Worm (Caenorhabditis elegans) whole organism, L3 larva: ENCODE data around the gene C45G9.2.

ENCODE experiments used
- R02D3.7 ChIP-seq: fragments of 150-350 bp; optimal IDR thresholded peaks from 2 replicates; lab custom pipeline; 2014; ENCODE audit warnings: missing biosample characterization, missing genetic modification characterization
- ZK546.5 ChIP-seq: sonication (generic microtip); optimal IDR thresholded peaks from 2 replicates; lab custom pipeline; 2017; ENCODE audit warnings: missing biosample characterization, missing genetic modification characterization
- aly-2 ChIP-seq: fragments of 150-350 bp; optimal IDR thresholded peaks from 2 replicates; lab custom pipeline; 2014; ENCODE audit warnings: missing biosample characterization, missing genetic modification characterization
- ama-1 ChIP-seq: fragments of 150-350 bp; optimal IDR thresholded peaks from 2 replicates; lab custom pipeline; 2018
- ceh-16 ChIP-seq: sonication (generic microtip); optimal IDR thresholded peaks from 2 replicates; lab custom pipeline; 2017; ENCODE audit warnings: missing biosample characterization, missing genetic modification characterization
- ceh-28 ChIP-seq: fragments of 150-350 bp; optimal IDR thresholded peaks from 2 replicates; lab custom pipeline; 2014; ENCODE audit warnings: missing biosample characterization, missing genetic modification reagents, missing genetic modification characterization
- ceh-82 ChIP-seq: fragments of 150-350 bp; optimal IDR thresholded peaks from 2 replicates; lab custom pipeline; 2014; ENCODE audit warnings: missing biosample characterization, missing genetic modification characterization
- ceh-9 ChIP-seq: sonication (generic microtip); optimal IDR thresholded peaks from 2 replicates; lab custom pipeline; 2018; ENCODE audit warnings: missing biosample characterization, missing genetic modification characterization
- daf-12 ChIP-seq: fragments of 150-350 bp; optimal IDR thresholded peaks from 2 replicates; lab custom pipeline; 2014; ENCODE audit warnings: missing biosample characterization, missing genetic modification reagents, missing genetic modification characterization
- egl-27 ChIP-seq: sonication (generic microtip); optimal IDR thresholded peaks from 4 replicates; lab custom pipeline; 2017; ENCODE audit warnings: missing biosample characterization, missing genetic modification reagents, missing genetic modification characterization
- egl-5 ChIP-seq: fragments of 150-350 bp; optimal IDR thresholded peaks from 2 replicates; lab custom pipeline; 2017; ENCODE audit warnings: missing biosample characterization, missing genetic modification reagents, missing genetic modification characterization, inconsistent platforms
- elt-1 ChIP-seq: fragments of 150-350 bp; optimal IDR thresholded peaks from 2 replicates; lab custom pipeline; 2014; ENCODE audit warnings: missing biosample characterization, missing genetic modification characterization
- elt-2 ChIP-seq: sonication (generic microtip); optimal IDR thresholded peaks from 2 replicates; lab custom pipeline; 2016; ENCODE audit warnings: missing genetic modification reagents, mild to moderate bottlenecking, missing genetic modification characterization, missing compliant biosample characterization
- elt-3 ChIP-seq, 3 experiments: fragments of 150-350 bp in 1 of 3; sonication (generic microtip) in 2 of 3; optimal IDR thresholded peaks; 2 replicates in 2 of 3; 4 replicates in 1 of 3; lab custom pipeline; 2014 to 2017; ENCODE audit warnings: missing biosample characterization in 3 of 3, missing genetic modification characterization in 3 of 3
- eor-1 ChIP-seq, 2 experiments: fragments of 150-350 bp; optimal IDR thresholded peaks; 2 replicates each; lab custom pipeline; 2014 to 2018; ENCODE audit warnings: missing biosample characterization in 2 of 2, missing genetic modification characterization in 2 of 2
- fkh-10 ChIP-seq: sonication (generic microtip); optimal IDR thresholded peaks from 2 replicates; lab custom pipeline; 2017; ENCODE audit warnings: missing biosample characterization, missing genetic modification reagents, missing genetic modification characterization
- fkh-2 ChIP-seq: fragments of 150-350 bp; optimal IDR thresholded peaks from 2 replicates; lab custom pipeline; 2014; ENCODE audit warnings: missing biosample characterization, missing genetic modification reagents, missing genetic modification characterization
- fos-1 ChIP-seq: fragments of 150-350 bp; optimal IDR thresholded peaks from 2 replicates; lab custom pipeline; 2014; ENCODE audit warnings: missing biosample characterization, missing genetic modification characterization
- hmg-11 ChIP-seq: sonication (generic microtip); optimal IDR thresholded peaks from 2 replicates; lab custom pipeline; 2016; ENCODE audit warnings: missing genetic modification characterization, missing compliant biosample characterization
- jun-1 ChIP-seq: fragments of 150-350 bp; optimal IDR thresholded peaks from 2 replicates; lab custom pipeline; 2014; ENCODE audit warnings: missing biosample characterization, missing genetic modification reagents, missing genetic modification characterization
- lin-15B ChIP-seq: fragments of 150-350 bp; optimal IDR thresholded peaks from 2 replicates; lab custom pipeline; 2014; ENCODE audit warnings: missing biosample characterization, missing genetic modification characterization
- lin-39 ChIP-seq: fragments of 150-350 bp; optimal IDR thresholded peaks from 2 replicates; lab custom pipeline; 2018; ENCODE audit warnings: missing biosample characterization, missing genetic modification reagents, missing genetic modification characterization
- mml-1 ChIP-seq: fragments of 150-350 bp; sonication (generic microtip); optimal IDR thresholded peaks from 3 replicates; lab custom pipeline; 2014; ENCODE audit warnings: missing biosample characterization, missing genetic modification characterization
- nfya-1 ChIP-seq: sonication (generic microtip); optimal IDR thresholded peaks from 2 replicates; lab custom pipeline; 2017; ENCODE audit warnings: missing genetic modification characterization, mild to moderate bottlenecking, missing compliant biosample characterization, antibody characterized with exemption, moderate library complexity; ENCODE audit not compliant: insufficient read depth
- nhr-11 ChIP-seq: fragments of 150-350 bp; optimal IDR thresholded peaks from 2 replicates; lab custom pipeline; 2014; ENCODE audit warnings: missing biosample characterization, missing genetic modification characterization
- nhr-12 ChIP-seq: fragments of 150-350 bp; optimal IDR thresholded peaks from 2 replicates; lab custom pipeline; 2014; ENCODE audit warnings: missing biosample characterization, missing genetic modification characterization
- nhr-23 ChIP-seq: fragments of 150-350 bp; optimal IDR thresholded peaks from 2 replicates; lab custom pipeline; 2014; ENCODE audit warnings: missing biosample characterization, missing genetic modification reagents, missing genetic modification characterization
- nhr-237 ChIP-seq: fragments of 150-350 bp; optimal IDR thresholded peaks from 2 replicates; lab custom pipeline; 2014; ENCODE audit warnings: missing biosample characterization, missing genetic modification characterization
- nhr-25 ChIP-seq: sonication (generic microtip); optimal IDR thresholded peaks from 2 replicates; lab custom pipeline; 2017; ENCODE audit warnings: missing biosample characterization, missing genetic modification characterization
- nhr-28 ChIP-seq: fragments of 150-350 bp; optimal IDR thresholded peaks from 2 replicates; lab custom pipeline; 2014; ENCODE audit warnings: missing biosample characterization, missing genetic modification characterization
- nhr-43 ChIP-seq: sonication (generic microtip); optimal IDR thresholded peaks from 2 replicates; lab custom pipeline; 2016; ENCODE audit warnings: mild to moderate bottlenecking, missing genetic modification characterization, missing compliant biosample characterization; ENCODE audit not compliant: poor library complexity, severe bottlenecking
- nhr-67 ChIP-seq: fragments of 150-350 bp; optimal IDR thresholded peaks from 2 replicates; lab custom pipeline; 2014; ENCODE audit warnings: missing biosample characterization, missing genetic modification characterization
- nhr-76 ChIP-seq: fragments of 150-350 bp; sonication (generic microtip); optimal IDR thresholded peaks from 5 replicates; lab custom pipeline; 2014; ENCODE audit warnings: missing biosample characterization, missing genetic modification characterization
- nhr-77 ChIP-seq: fragments of 150-350 bp; optimal IDR thresholded peaks from 2 replicates; lab custom pipeline; 2014; ENCODE audit warnings: missing biosample characterization, missing genetic modification characterization
- pha-4 ChIP-seq: fragments of 150-350 bp; optimal IDR thresholded peaks from 2 replicates; lab custom pipeline; 2014; ENCODE audit warnings: missing biosample characterization, missing genetic modification reagents, missing genetic modification characterization
- pqm-1 ChIP-seq: fragments of 150-350 bp; optimal IDR thresholded peaks from 2 replicates; lab custom pipeline; 2017; ENCODE audit warnings: missing biosample characterization, missing genetic modification characterization, inconsistent platforms
- sea-2 ChIP-seq: fragments of 150-350 bp; sonication (generic microtip); optimal IDR thresholded peaks from 4 replicates; lab custom pipeline; 2014; ENCODE audit warnings: missing biosample characterization, missing genetic modification reagents, missing genetic modification characterization
- snpc-4 ChIP-seq: fragments of 150-350 bp; optimal IDR thresholded peaks from 2 replicates; lab custom pipeline; 2014; ENCODE audit warnings: missing biosample characterization, missing genetic modification characterization
- tbx-2 ChIP-seq: sonication (generic microtip); optimal IDR thresholded peaks from 2 replicates; lab custom pipeline; 2016; ENCODE audit warnings: mild to moderate bottlenecking, missing genetic modification characterization, missing compliant biosample characterization
- unc-39 ChIP-seq: sonication (generic microtip); optimal IDR thresholded peaks from 4 replicates; lab custom pipeline; 2017; ENCODE audit warnings: missing biosample characterization, missing genetic modification characterization
- unc-62 ChIP-seq: fragments of 150-350 bp; sonication (generic microtip); optimal IDR thresholded peaks from 4 replicates; lab custom pipeline; 2014; ENCODE audit warnings: missing biosample characterization, missing genetic modification reagents, missing genetic modification characterization
- zag-1 ChIP-seq: fragments of 150-350 bp; optimal IDR thresholded peaks from 2 replicates; lab custom pipeline; 2014; ENCODE audit warnings: missing biosample characterization, missing genetic modification characterization
- ztf-11 ChIP-seq: fragments of 150-350 bp; optimal IDR thresholded peaks from 2 replicates; lab custom pipeline; 2014; ENCODE audit warnings: missing biosample characterization, missing genetic modification characterization
- ztf-4 ChIP-seq: fragments of 150-350 bp; optimal IDR thresholded peaks from 2 replicates; lab custom pipeline; 2014; ENCODE audit warnings: missing biosample characterization, missing genetic modification characterization

Gene C45G9.2

ce11 chrIII:5074398-5074797 lies 5.5 kb downstream of the C45G9.2 start, which contains the start of gene ttbk-6:
Gene ttbk-6, plus strand, starts transcription at chrIII:5074698.
- TF ChIP-seq R02D3.7 (tag; lab: Kevin White, UChicago) (no peak), sea-2 (no peak)

- no peak for TF ChIP-seq eor-1 (tag; optimal IDR thresholded peaks at IDR 0.05; lab: Kevin White, UChicago)
Observed at ce11 chrIII:5076569-5076968, 7.7 kb downstream of the C45G9.2 start.

DNA sequence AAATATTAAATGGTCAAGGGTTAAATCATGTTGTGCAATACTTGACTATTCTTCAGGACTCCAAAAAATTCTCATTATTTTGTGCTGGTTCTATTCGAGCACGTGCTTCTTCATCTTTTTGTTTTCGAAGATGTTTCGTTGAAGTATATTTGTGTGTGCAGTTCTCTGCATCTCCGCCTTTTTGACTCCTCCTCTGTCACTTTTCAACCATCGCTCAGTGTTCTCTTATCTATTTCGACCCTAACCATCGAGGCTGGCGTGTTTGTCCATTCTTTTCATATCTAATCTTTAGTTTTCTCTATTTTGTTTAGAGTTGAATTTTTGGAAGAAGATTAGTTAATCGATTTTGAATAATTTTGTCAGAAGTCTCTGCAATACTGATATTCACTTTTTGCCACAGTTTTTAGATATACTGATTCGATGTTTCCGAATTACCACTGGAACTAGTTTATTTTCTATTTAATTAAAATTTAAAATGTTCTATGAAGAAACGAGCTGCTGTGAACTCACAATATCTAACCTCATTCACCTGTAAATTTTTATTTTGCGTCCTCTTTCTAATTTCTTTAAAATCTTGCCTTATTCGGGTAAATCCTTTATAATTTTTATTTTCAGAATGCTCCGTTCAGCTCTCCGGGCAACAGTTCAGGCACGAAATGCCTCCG lies 8.4 kb downstream of the C45G9.2 start, which contains the start of gene alh-1:
Gene alh-1 (plus strand): TSS at position 615 of the 665 bp plus-strand sequence.
- TF ChIP-seq elt-2 (peak; percentile 79), ceh-9 (tag; lab: Kevin White, UChicago) (no peak), nhr-43 (tag; lab: Kevin White, UChicago) (no peak), ztf-11 (no peak), daf-12 (tag; lab: Kevin White, UChicago) (no peak), mml-1 (tag; lab: Kevin White, UChicago) (no peak), hmg-11 (tag; lab: Kevin White, UChicago) (no peak), unc-39 (no peak), fos-1 (tag; lab: Kevin White, UChicago) (no peak), snpc-4 (tag; lab: Kevin White, UChicago) (peak; percentile 17), nhr-77 (tag; lab: Kevin White, UChicago) (no peak), nfya-1 (tag; lab: Kevin White, UChicago) (no peak), elt-1 (tag; lab: Kevin White, UChicago) (peak; percentile 77), ZK546.5 (tag; lab: Kevin White, UChicago) (no peak), nhr-25 (tag; lab: Kevin White, UChicago) (no peak), ceh-82 (tag; lab: Kevin White, UChicago) (no peak), pqm-1 (tag; lab: Kevin White, UChicago) (peak; percentile 61), lin-39 (tag; lab: Kevin White, UChicago) (peak; percentile 9), R02D3.7 (tag; lab: Kevin White, UChicago) (no peak), pha-4 (tag; lab: Kevin White, UChicago) (peak; percentile 74), ceh-16 (tag; lab: Kevin White, UChicago) (no peak), egl-5 (tag; lab: Kevin White, UChicago) (no peak), tbx-2 (no peak), fkh-2 (tag; lab: Kevin White, UChicago) (no peak), egl-27 (no peak), zag-1 (tag; lab: Kevin White, UChicago) (no peak), nhr-23 (tag; lab: Kevin White, UChicago) (no peak), jun-1 (tag; lab: Kevin White, UChicago) (no peak), nhr-11 (no peak), lin-15B (tag; lab: Kevin White, UChicago) (no peak), nhr-76 (tag; lab: Kevin White, UChicago) (no peak), elt-3 (tag; optimal IDR thresholded peaks at IDR 0.05; lab: Kevin White, UChicago) (no peak), nhr-28 (tag; lab: Kevin White, UChicago) (no peak), nhr-237 (no peak), ceh-28 (no peak), fkh-10 (no peak), unc-62 (no peak), nhr-12 (tag; lab: Kevin White, UChicago) (no peak), nhr-67 (tag; lab: Kevin White, UChicago) (no peak), ama-1 (lab: Kevin White, UChicago) (no peak), sea-2 (no peak), aly-2 (tag; lab: Kevin White, UChicago) (no peak), ztf-4 (tag; lab: Kevin White, UChicago) (no peak)
- TF ChIP-seq, all 47 proteins: peak for 6
